Fruit fly (Drosophila melanogaster) whole organism, embryonic: Measurements from ENCODE around the gene rdhB.
A peak's percentile ranks its signal among the peaks of the same experiment; 100 is the strongest.

Experiments used
- BtbVII ChIP-seq: fragments of 200-800 bp; sonication (Bioruptor generic); optimal IDR thresholded peaks from 3 replicates; lab custom pipeline; 2017; ENCODE audit warnings: missing biosample characterization, mild to moderate bottlenecking, missing genetic modification characterization
- CG11247 ChIP-seq: fragments of 200-800 bp; sonication (Bioruptor generic); IDR thresholded peaks from 2 replicates; pipeline ENCODE4 v1.3.6; 2022; ENCODE audit warnings: missing biosample characterization, missing genetic modification characterization
- CG12071 ChIP-seq: fragments of 200-800 bp; sonication (Bioruptor generic); optimal IDR thresholded peaks from 3 replicates; lab custom pipeline; 2018; ENCODE audit warnings: missing biosample characterization, mild to moderate bottlenecking, missing genetic modification characterization
- CG12942 ChIP-seq: fragments of 200-800 bp; sonication (Bioruptor generic); optimal IDR thresholded peaks from 3 replicates; lab custom pipeline; 2016; ENCODE audit warnings: missing biosample characterization, missing genetic modification characterization
- CG1602 ChIP-seq: fragments of 200-800 bp; sonication (Bioruptor generic); optimal IDR thresholded peaks from 3 replicates; lab custom pipeline; 2016; ENCODE audit warnings: missing biosample characterization, missing genetic modification characterization
- CG18599 ChIP-seq: fragments of 200-800 bp; sonication (Bioruptor generic); optimal IDR thresholded peaks from 3 replicates; lab custom pipeline; 2017; ENCODE audit warnings: missing biosample characterization, missing genetic modification characterization, mild to moderate bottlenecking, moderate library complexity, missing genetic modification reagents
- CG32772 ChIP-seq: fragments of 200-800 bp; sonication (Bioruptor generic); IDR thresholded peaks from 2 replicates; pipeline ENCODE4 v1.3.6; 2022; ENCODE audit warnings: missing biosample characterization, missing genetic modification characterization
- CG4282 ChIP-seq: fragments of 200-800 bp; sonication (Bioruptor generic); optimal IDR thresholded peaks from 2 replicates; lab custom pipeline; 2016; ENCODE audit warnings: missing biosample characterization, missing genetic modification characterization
- CG4360 ChIP-seq: fragments of 200-800 bp; sonication (Bioruptor generic); IDR thresholded peaks from 2 replicates; pipeline ENCODE4 v1.3.6; 2022; ENCODE audit warnings: missing biosample characterization, missing genetic modification characterization
- CG4730 ChIP-seq: fragments of 200-800 bp; sonication (Bioruptor generic); IDR thresholded peaks from 2 replicates; pipeline ENCODE4 v1.3.6; 2022; ENCODE audit warnings: missing biosample characterization, missing genetic modification characterization
- CG4854 ChIP-seq: fragments of 200-800 bp; sonication (Bioruptor generic); optimal IDR thresholded peaks from 2 replicates; lab custom pipeline; 2016; ENCODE audit warnings: missing biosample characterization, missing genetic modification characterization, inconsistent platforms
- CG6272 ChIP-seq: fragments of 200-800 bp; sonication (Bioruptor generic); IDR thresholded peaks from 2 replicates; pipeline ENCODE4 v1.3.6; 2022; ENCODE audit warnings: missing biosample characterization, missing genetic modification characterization
- CG6791 ChIP-seq: fragments of 200-800 bp; sonication (Bioruptor generic); IDR thresholded peaks from 3 replicates; pipeline ENCODE4 v1.3.6; 2022; ENCODE audit warnings: missing biosample characterization, missing genetic modification characterization; ENCODE audit not compliant: partially characterized antibody
- CG7556 ChIP-seq: fragments of 200-800 bp; sonication (Bioruptor generic); optimal IDR thresholded peaks from 2 replicates; lab custom pipeline; 2017; ENCODE audit warnings: missing biosample characterization, mild to moderate bottlenecking, missing genetic modification characterization
- CG8388 ChIP-seq: fragments of 200-800 bp; sonication (Bioruptor generic); optimal IDR thresholded peaks from 2 replicates; lab custom pipeline; 2019; ENCODE audit warnings: missing biosample characterization, mild to moderate bottlenecking, missing genetic modification characterization, moderate library complexity
- CG8924 ChIP-seq: fragments of 200-800 bp; optimal IDR thresholded peaks from 3 replicates; lab custom pipeline; 2019; ENCODE audit warnings: missing biosample characterization, mild to moderate bottlenecking, missing genetic modification characterization, moderate library complexity
- CG8944 ChIP-seq: fragments of 200-800 bp; sonication (Bioruptor generic); optimal IDR thresholded peaks from 3 replicates; lab custom pipeline; 2016; ENCODE audit warnings: missing biosample characterization, missing genetic modification characterization
- CG9437 ChIP-seq: fragments of 200-800 bp; sonication (Bioruptor generic); optimal IDR thresholded peaks from 2 replicates; lab custom pipeline; 2018; ENCODE audit warnings: missing biosample characterization, mild to moderate bottlenecking, missing genetic modification characterization
- CG9727 ChIP-seq: fragments of 200-800 bp; sonication (Bioruptor generic); optimal IDR thresholded peaks from 3 replicates; lab custom pipeline; 2017; ENCODE audit warnings: missing biosample characterization, mild to moderate bottlenecking, missing genetic modification characterization
- Doc2 ChIP-seq: fragments of 200-800 bp; sonication (Bioruptor generic); IDR thresholded peaks from 2 replicates; pipeline ENCODE4 v1.3.6; 2022; ENCODE audit warnings: missing biosample characterization, missing genetic modification characterization
- Doc3 ChIP-seq: fragments of 200-800 bp; sonication (Bioruptor generic); IDR thresholded peaks from 3 replicates; pipeline ENCODE4 v1.3.6; 2022; ENCODE audit warnings: missing biosample characterization, missing genetic modification characterization; ENCODE audit not compliant: partially characterized antibody
- Hey ChIP-seq: fragments of 200-800 bp; sonication (Bioruptor generic); optimal IDR thresholded peaks from 3 replicates; lab custom pipeline; 2018; ENCODE audit warnings: missing biosample characterization, mild to moderate bottlenecking, missing genetic modification characterization
- Med ChIP-seq: fragments of 200-800 bp; sonication (Bioruptor generic); peaks from one replicate; lab custom pipeline; 2016; ENCODE audit warnings: missing biosample characterization, missing genetic modification characterization, mild to moderate bottlenecking, inconsistent platforms, moderate library complexity
- NC2α ChIP-seq: fragments of 200-800 bp; sonication (Bioruptor generic); optimal IDR thresholded peaks from 2 replicates; lab custom pipeline; 2016; ENCODE audit warnings: missing biosample characterization, missing genetic modification characterization
- Oli ChIP-seq: fragments of 200-800 bp; sonication (Bioruptor generic); optimal IDR thresholded peaks from 2 replicates; lab custom pipeline; 2018; ENCODE audit warnings: missing biosample characterization, mild to moderate bottlenecking, missing genetic modification characterization, moderate library complexity
- Opbp ChIP-seq: fragments of 200-800 bp; sonication (Bioruptor generic); IDR thresholded peaks from 3 replicates; pipeline ENCODE4 v1.3.6; 2022; ENCODE audit warnings: missing biosample characterization, missing genetic modification characterization; ENCODE audit not compliant: partially characterized antibody
- Trl ChIP-seq, 3 experiments: fragments of >200 bp in 2 of 3; fragments of 200-800 bp in 1 of 3; sonication (Bioruptor generic) in 1 of 3; optimal IDR thresholded peaks; 2 replicates in 1 of 3; 3 replicates in 2 of 3; lab custom pipeline; 2016 to 2017; ENCODE audit warnings: missing biosample characterization in 1 of 3, missing genetic modification characterization in 1 of 3
- Xbp1 ChIP-seq: fragments of 200-800 bp; sonication (Bioruptor generic); optimal IDR thresholded peaks from 3 replicates; lab custom pipeline; 2016; ENCODE audit warnings: missing biosample characterization, mild to moderate bottlenecking, missing genetic modification characterization
- amos ChIP-seq: fragments of 200-800 bp; sonication (Bioruptor generic); IDR thresholded peaks from 2 replicates; pipeline ENCODE4 v1.3.6; 2022; ENCODE audit warnings: missing biosample characterization, missing genetic modification characterization; ENCODE audit not compliant: partially characterized antibody
- ara ChIP-seq: fragments of 200-800 bp; sonication (Bioruptor generic); IDR thresholded peaks from 2 replicates; pipeline ENCODE4 v1.3.6; 2022; ENCODE audit warnings: missing biosample characterization, missing genetic modification characterization
- cg ChIP-seq: fragments of 200-800 bp; sonication (Bioruptor generic); optimal IDR thresholded peaks from 3 replicates; lab custom pipeline; 2019; ENCODE audit warnings: missing biosample characterization, mild to moderate bottlenecking, missing genetic modification characterization, moderate library complexity
- chm ChIP-seq: fragments of 200-800 bp; sonication (Bioruptor generic); IDR thresholded peaks from 2 replicates; pipeline ENCODE4 v1.3.6; 2022; ENCODE audit warnings: missing biosample characterization, missing genetic modification characterization
- crol ChIP-seq: fragments of 200-800 bp; sonication (Bioruptor generic); IDR thresholded peaks from 2 replicates; pipeline ENCODE4 v1.3.6; 2022; ENCODE audit warnings: missing biosample characterization, missing genetic modification characterization
- dmrt99B ChIP-seq: fragments of 200-800 bp; sonication (Bioruptor generic); optimal IDR thresholded peaks from 2 replicates; lab custom pipeline; 2018; ENCODE audit warnings: missing biosample characterization, mild to moderate bottlenecking, missing genetic modification characterization, moderate library complexity
- ems ChIP-seq: fragments of 200-800 bp; sonication (Bioruptor generic); optimal IDR thresholded peaks from 3 replicates; lab custom pipeline; 2016; ENCODE audit warnings: missing biosample characterization, missing genetic modification characterization
- esg ChIP-seq: fragments of 200-800 bp; sonication (Bioruptor generic); conservative IDR thresholded peaks from 2 replicates; pipeline ENCODE4 v1.3.6; 2022; ENCODE audit warnings: missing biosample characterization, missing genetic modification characterization
- gcm2 ChIP-seq: fragments of 200-800 bp; sonication (Bioruptor generic); optimal IDR thresholded peaks from 2 replicates; lab custom pipeline; 2016; ENCODE audit warnings: missing biosample characterization, missing genetic modification characterization
- gfzf ChIP-seq: fragments of 200-800 bp; sonication (Bioruptor generic); optimal IDR thresholded peaks from 2 replicates; lab custom pipeline; 2016; ENCODE audit warnings: missing biosample characterization, mild to moderate bottlenecking, missing genetic modification characterization, moderate library complexity
- hkb ChIP-seq, 2 experiments: fragments of 200-800 bp in 1 of 2; fragments of >200 bp in 1 of 2; sonication (Bioruptor generic) in 1 of 2; IDR thresholded peaks in 1 of 2; optimal IDR thresholded peaks in 1 of 2; 2 replicates each; pipeline versions ENCODE4 v1.3.6 to Lab custom; 2017 to 2022; ENCODE audit warnings: missing biosample characterization in 1 of 2, missing genetic modification characterization in 1 of 2
- otp ChIP-seq: fragments of 200-800 bp; sonication (Bioruptor generic); IDR thresholded peaks from 3 replicates; pipeline ENCODE4, ENCODE4 v1.3.6; 2022; ENCODE audit warnings: missing biosample characterization, missing genetic modification characterization
- p53 ChIP-seq: fragments of 200-800 bp; sonication (Bioruptor generic); optimal IDR thresholded peaks from 2 replicates; lab custom pipeline; 2016; ENCODE audit warnings: missing biosample characterization, missing genetic modification characterization
- pb ChIP-seq: fragments of 200-800 bp; sonication (Bioruptor generic); optimal IDR thresholded peaks from 3 replicates; lab custom pipeline; 2016; ENCODE audit warnings: missing biosample characterization, missing genetic modification characterization
- rib ChIP-seq: fragments of 200-800 bp; sonication (Bioruptor generic); IDR thresholded peaks from 2 replicates; pipeline ENCODE4 v1.3.6; 2022; ENCODE audit warnings: missing biosample characterization, missing genetic modification characterization
- sens ChIP-seq: fragments of 200-800 bp; sonication (Bioruptor generic); peaks from one replicate; lab custom pipeline; 2016; ENCODE audit warnings: missing biosample characterization, missing genetic modification characterization
- sim ChIP-seq: fragments of 200-800 bp; sonication (Bioruptor generic); IDR thresholded peaks from 2 replicates; pipeline ENCODE4 v1.3.6; 2022; ENCODE audit warnings: missing biosample characterization, missing genetic modification characterization
- slp2 ChIP-seq: fragments of 200-800 bp; sonication (Bioruptor generic); optimal IDR thresholded peaks from 2 replicates; lab custom pipeline; 2016; ENCODE audit warnings: missing biosample characterization, missing genetic modification characterization
- so ChIP-seq: fragments of 200-800 bp; sonication (Bioruptor generic); IDR thresholded peaks from 3 replicates; pipeline ENCODE4 v1.3.6; 2022; ENCODE audit warnings: missing biosample characterization, missing genetic modification characterization
- tll ChIP-seq, 2 experiments: fragments of 200-800 bp in 1 of 2; fragments of >200 bp in 1 of 2; sonication (Bioruptor generic) in 1 of 2; optimal IDR thresholded peaks; 2 replicates each; lab custom pipeline; 2017 to 2019; ENCODE audit warnings: missing biosample characterization in 2 of 2, missing genetic modification characterization in 2 of 2, mild to moderate bottlenecking in 1 of 2, moderate library complexity in 1 of 2
- usp ChIP-seq: fragments of >200 bp; optimal IDR thresholded peaks from 2 replicates; lab custom pipeline; 2017; ENCODE audit warnings: missing biosample characterization, missing genetic modification characterization
- zen2 ChIP-seq: fragments of 200-800 bp; sonication (Bioruptor generic); IDR thresholded peaks from 3 replicates; pipeline ENCODE4 v1.3.6; 2022; ENCODE audit warnings: missing biosample characterization, missing genetic modification characterization; ENCODE audit not compliant: partially characterized antibody

rdhB gene

DNA sequence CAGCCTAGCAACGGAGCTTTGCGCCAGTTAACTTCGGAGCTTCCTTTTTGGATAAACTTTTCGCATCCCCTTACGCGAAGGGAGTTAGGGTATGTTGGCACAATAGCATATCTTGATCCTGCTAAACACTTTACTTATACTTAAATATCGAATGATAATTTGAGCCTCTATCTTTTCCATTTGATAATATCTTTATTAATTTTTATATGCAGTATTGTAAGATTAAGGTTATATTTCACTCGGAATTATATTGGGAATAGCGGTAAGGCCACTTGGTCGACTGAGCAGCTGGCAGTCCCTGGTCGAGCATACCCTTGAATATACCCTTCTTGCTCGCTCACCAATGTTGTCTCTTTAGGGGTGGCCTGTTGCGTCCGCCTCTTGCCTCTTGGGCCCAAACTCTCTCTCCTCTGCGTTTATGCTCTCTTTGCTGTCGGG lies 17.3 kb downstream of the rdhB start (continued):
- TF ChIP-seq p53 (GFP tag; lab: Kevin White, UChicago), result no peak
- TF ChIP-seq CG12071 (GFP tag; lab: Kevin White, UChicago), result peak; percentile 6
- peak; percentile 24 for TF ChIP-seq CG1602 (GFP tag; lab: Kevin White, UChicago)
- TF ChIP-seq ara (GFP tag; lab: Robert Waterston, UW), result peak; percentile 46
- peak; percentile 61 for TF ChIP-seq Oli (tag; lab: Kevin White, UChicago)
- TF ChIP-seq rib (GFP tag; lab: Robert Waterston, UW), result no peak
- no peak for TF ChIP-seq CG8388
- peak; percentile 68 to 80 for TF ChIP-seq Trl (optimal IDR thresholded peaks at IDR 0.05; lab: Kevin White, UChicago)
- peak; percentile 35 for TF ChIP-seq Trl (GFP tag; optimal IDR thresholded peaks at IDR 0.05; lab: Kevin White, UChicago)
- TF ChIP-seq gcm2 (GFP tag; lab: Kevin White, UChicago), result peak; percentile 5
- TF ChIP-seq CG6272, result peak; percentile 44
- TF ChIP-seq CG8924 (tag; lab: Kevin White, UChicago), result peak; percentile 67
- no peak for TF ChIP-seq gfzf
- TF ChIP-seq usp (GFP tag; lab: Kevin White, UChicago), result no peak
- TF ChIP-seq CG4730 (GFP tag; lab: Robert Waterston, UW), result peak; percentile 63
- TF ChIP-seq ems (GFP tag; lab: Kevin White, UChicago), result no peak
- TF ChIP-seq CG12942, result peak; percentile 26
- no peak for TF ChIP-seq CG8944 (GFP tag; lab: Kevin White, UChicago)
- no peak for TF ChIP-seq Doc2 (GFP tag; lab: Robert Waterston, UW)
- TF ChIP-seq CG7556 (GFP tag; lab: Kevin White, UChicago), result peak; percentile 80
- TF ChIP-seq CG4282 (GFP tag; lab: Kevin White, UChicago), result no peak
- TF ChIP-seq zen2 (GFP tag; lab: Robert Waterston, UW), result no peak
- TF ChIP-seq otp (GFP tag; lab: Robert Waterston, UW), result peak; percentile 69; the same call in 2 of the 3 replicates
- TF ChIP-seq CG11247 (GFP tag; lab: Robert Waterston, UW), result peak; percentile 54; the same call in 1 of the 2 replicates
- TF ChIP-seq cg (GFP tag; lab: Kevin White, UChicago), result no peak
- TF ChIP-seq pb (GFP tag; lab: Kevin White, UChicago), result peak; percentile 12
- no peak for TF ChIP-seq sim
- TF ChIP-seq CG6791, result 0 out of 3 replicates have a peak, but pooled peaks have one; percentile 4
- TF ChIP-seq CG18599 (GFP tag; lab: Kevin White, UChicago), result peak; percentile 87
- peak; percentile 77 for TF ChIP-seq chm
- TF ChIP-seq CG32772 (GFP tag; lab: Robert Waterston, UW), result peak; percentile 58
- peak; percentile 56 for TF ChIP-seq Xbp1 (GFP tag; lab: Kevin White, UChicago)
- TF ChIP-seq esg (GFP tag; lab: Robert Waterston, UW), result peak; percentile 73
- peak; percentile 95 for TF ChIP-seq sens (GFP tag; lab: Kevin White, UChicago)
- no peak for TF ChIP-seq crol
- peak; percentile 60 for TF ChIP-seq CG9437 (GFP tag; lab: Kevin White, UChicago)
- TF ChIP-seq CG9727 (GFP tag; lab: Kevin White, UChicago), result peak; percentile 74
- no peak for TF ChIP-seq Opbp
- no peak for TF ChIP-seq Doc3
- no peak for TF ChIP-seq Hey (tag; lab: Kevin White, UChicago)
- TF ChIP-seq dmrt99B (tag; lab: Kevin White, UChicago), result peak; percentile 82
- no peak for TF ChIP-seq slp2 (GFP tag; lab: Kevin White, UChicago)
- TF ChIP-seq NC2α (GFP tag; lab: Kevin White, UChicago), result no peak
- peak; percentile 79 for TF ChIP-seq Med (GFP tag; lab: Kevin White, UChicago)
- peak; percentile 72 for TF ChIP-seq BtbVII (GFP tag; lab: Kevin White, UChicago)
- TF ChIP-seq hkb (optimal IDR thresholded peaks at IDR 0.05; lab: Kevin White, UChicago), result no peak
- TF ChIP-seq hkb (GFP tag; IDR thresholded peaks at IDR 0.05; lab: Robert Waterston, UW), result peak; percentile 70
- TF ChIP-seq tll (GFP tag; optimal IDR thresholded peaks at IDR 0.05; lab: Kevin White, UChicago), result no peak
- peak; percentile 77; the same call in 2 of the 3 replicates for TF ChIP-seq so (GFP tag; lab: Robert Waterston, UW)
- no peak for TF ChIP-seq CG4854
- TF ChIP-seq CG4360 (GFP tag; lab: Robert Waterston, UW), result no peak; the same call in 1 of the 2 replicates
- TF ChIP-seq amos (GFP tag; lab: Robert Waterston, UW), result no peak
